Worm (Caenorhabditis elegans) whole organism, late embryonic: ENCODE measurements around the gene F22E5.23.

Experiments used
- C38D4.7 ChIP-seq: fragments of 200-800 bp; sonication (Bioruptor generic); optimal IDR thresholded peaks from 2 replicates; lab custom pipeline; 2018; ENCODE audit warnings: mild to moderate bottlenecking, missing genetic modification characterization, moderate library complexity, missing compliant biosample characterization
- F13H6.1 ChIP-seq: sonication (generic microtip); optimal IDR thresholded peaks from 2 replicates; lab custom pipeline; 2016; ENCODE audit warnings: missing genetic modification characterization, missing compliant biosample characterization
- K02D7.2 ChIP-seq: sonication (generic microtip); optimal IDR thresholded peaks from 2 replicates; lab custom pipeline; 2017; ENCODE audit warnings: mild to moderate bottlenecking, missing genetic modification characterization, missing compliant biosample characterization
- K09A11.1 ChIP-seq: sonication (generic microtip); optimal IDR thresholded peaks from 2 replicates; lab custom pipeline; 2017; ENCODE audit warnings: antibody characterized with exemption, mild to moderate bottlenecking, missing genetic modification characterization, missing compliant biosample characterization; ENCODE audit not compliant: insufficient read depth
- Y22D7AL.16 ChIP-seq: sonication (generic microtip); optimal IDR thresholded peaks from 2 replicates; lab custom pipeline; 2016; ENCODE audit warnings: missing genetic modification characterization, missing compliant biosample characterization
- ahr-1 ChIP-seq: sonication (generic microtip); optimal IDR thresholded peaks from 2 replicates; lab custom pipeline; 2016; ENCODE audit warnings: missing genetic modification characterization, missing compliant biosample characterization
- ama-1 ChIP-seq: fragments of 150-350 bp; optimal IDR thresholded peaks from 2 replicates; lab custom pipeline; 2014
- ceh-19 ChIP-seq: fragments of 200-800 bp; sonication (Bioruptor generic); optimal IDR thresholded peaks from 2 replicates; lab custom pipeline; 2018; ENCODE audit warnings: mild to moderate bottlenecking, missing genetic modification characterization, missing compliant biosample characterization
- ceh-30 ChIP-seq: fragments of 150-350 bp; optimal IDR thresholded peaks from 2 replicates; lab custom pipeline; 2014; ENCODE audit warnings: missing biosample characterization, missing genetic modification characterization
- ceh-34 ChIP-seq: sonication (generic microtip); optimal IDR thresholded peaks from 2 replicates; lab custom pipeline; 2016; ENCODE audit warnings: mild to moderate bottlenecking, missing genetic modification characterization, missing compliant biosample characterization
- ceh-9 ChIP-seq: sonication (generic microtip); optimal IDR thresholded peaks from 2 replicates; lab custom pipeline; 2016; ENCODE audit warnings: mild to moderate bottlenecking, missing genetic modification characterization, inconsistent platforms, missing compliant biosample characterization
- che-1 ChIP-seq: sonication (generic microtip); optimal IDR thresholded peaks from 2 replicates; lab custom pipeline; 2016; ENCODE audit warnings: mild to moderate bottlenecking, missing genetic modification characterization, missing compliant biosample characterization
- elt-2 ChIP-seq: sonication (generic microtip); optimal IDR thresholded peaks from 2 replicates; lab custom pipeline; 2016; ENCODE audit warnings: missing genetic modification reagents, missing genetic modification characterization, missing compliant biosample characterization
- elt-4 ChIP-seq: sonication (generic microtip); optimal IDR thresholded peaks from 2 replicates; lab custom pipeline; 2016; ENCODE audit warnings: missing genetic modification characterization, missing compliant biosample characterization
- eyg-1 ChIP-seq: sonication (generic microtip); optimal IDR thresholded peaks from 2 replicates; lab custom pipeline; 2016; ENCODE audit warnings: missing genotype, missing genetic modification characterization, missing compliant biosample characterization
- fkh-10 ChIP-seq: fragments of 150-350 bp; optimal IDR thresholded peaks from 2 replicates; lab custom pipeline; 2014; ENCODE audit warnings: missing biosample characterization, missing genetic modification reagents, missing genetic modification characterization
- fkh-6 ChIP-seq: sonication (generic microtip); optimal IDR thresholded peaks from 2 replicates; lab custom pipeline; 2016; ENCODE audit warnings: missing genetic modification characterization, missing compliant biosample characterization
- hlh-15 ChIP-seq: sonication (generic microtip); optimal IDR thresholded peaks from 2 replicates; lab custom pipeline; 2016; ENCODE audit warnings: missing genetic modification characterization, missing compliant biosample characterization
- hlh-30 ChIP-seq: sonication (generic microtip); optimal IDR thresholded peaks from 2 replicates; lab custom pipeline; 2017; ENCODE audit warnings: antibody characterized with exemption, missing genetic modification characterization, missing compliant biosample characterization; ENCODE audit not compliant: insufficient read depth
- hlh-6 ChIP-seq: sonication (generic microtip); optimal IDR thresholded peaks from 2 replicates; lab custom pipeline; 2016; ENCODE audit warnings: missing genotype, missing genetic modification characterization, missing compliant biosample characterization
- hlh-8 ChIP-seq: sonication (generic microtip); optimal IDR thresholded peaks from 2 replicates; lab custom pipeline; 2016; ENCODE audit warnings: missing genotype, missing genetic modification characterization, missing compliant biosample characterization
- lim-6 ChIP-seq: sonication (generic microtip); optimal IDR thresholded peaks from 2 replicates; lab custom pipeline; 2016; ENCODE audit warnings: missing genetic modification characterization, missing compliant biosample characterization
- nhr-11 ChIP-seq: fragments of 150-350 bp; optimal IDR thresholded peaks from 2 replicates; lab custom pipeline; 2014; ENCODE audit warnings: missing biosample characterization, missing genetic modification characterization
- odd-2 ChIP-seq: sonication (generic microtip); optimal IDR thresholded peaks from 2 replicates; lab custom pipeline; 2017; ENCODE audit warnings: antibody characterized with exemption, mild to moderate bottlenecking, missing genetic modification characterization, missing compliant biosample characterization
- pax-1 ChIP-seq: fragments of 150-350 bp; optimal IDR thresholded peaks from 2 replicates; lab custom pipeline; 2014; ENCODE audit warnings: missing biosample characterization, missing genetic modification characterization
- pha-4 ChIP-seq: fragments of 150-350 bp; optimal IDR thresholded peaks from 2 replicates; lab custom pipeline; 2018; ENCODE audit warnings: missing biosample characterization, missing genetic modification reagents, missing genetic modification characterization
- pqm-1 ChIP-seq: sonication (generic microtip); optimal IDR thresholded peaks from 2 replicates; lab custom pipeline; 2016; ENCODE audit warnings: missing genetic modification characterization, missing compliant biosample characterization
- ref-2 ChIP-seq: sonication (generic microtip); optimal IDR thresholded peaks from 2 replicates; lab custom pipeline; 2016; ENCODE audit warnings: missing genetic modification characterization, missing compliant biosample characterization
- rnt-1 ChIP-seq: sonication (generic microtip); optimal IDR thresholded peaks from 2 replicates; lab custom pipeline; 2016; ENCODE audit warnings: missing genetic modification characterization, missing compliant biosample characterization
- sox-2 ChIP-seq: fragments of 200-800 bp; sonication (Bioruptor generic); IDR thresholded peaks from 2 replicates; pipeline ENCODE4 v1.3.6; 2022; ENCODE audit warnings: missing genetic modification reagents, missing genetic modification characterization, missing compliant biosample characterization
- sox-4 ChIP-seq: sonication (generic microtip); optimal IDR thresholded peaks from 2 replicates; lab custom pipeline; 2017; ENCODE audit warnings: mild to moderate bottlenecking, missing genetic modification characterization, inconsistent platforms, missing compliant biosample characterization
- syd-9 ChIP-seq: sonication (generic microtip); optimal IDR thresholded peaks from 2 replicates; lab custom pipeline; 2016; ENCODE audit warnings: mild to moderate bottlenecking, missing genetic modification characterization, moderate library complexity, missing compliant biosample characterization
- tbx-2 ChIP-seq: sonication (generic microtip); optimal IDR thresholded peaks from 2 replicates; lab custom pipeline; 2016; ENCODE audit warnings: missing genetic modification characterization, missing compliant biosample characterization
- ttx-3 ChIP-seq: sonication (generic microtip); optimal IDR thresholded peaks from 2 replicates; lab custom pipeline; 2016; ENCODE audit warnings: missing genetic modification reagents, missing genetic modification characterization, missing compliant biosample characterization
- unc-42 ChIP-seq: sonication (generic microtip); optimal IDR thresholded peaks from 2 replicates; lab custom pipeline; 2016; ENCODE audit warnings: missing genotype, missing genetic modification characterization, missing compliant biosample characterization
- unc-55 ChIP-seq: sonication (generic microtip); optimal IDR thresholded peaks from 2 replicates; lab custom pipeline; 2017; ENCODE audit warnings: missing biosample characterization, missing genetic modification reagents, missing genetic modification characterization
- zip-5 ChIP-seq: sonication (generic microtip); optimal IDR thresholded peaks from 2 replicates; lab custom pipeline; 2016; ENCODE audit warnings: missing genetic modification characterization, missing compliant biosample characterization

F22E5.23 gene

DNA sequence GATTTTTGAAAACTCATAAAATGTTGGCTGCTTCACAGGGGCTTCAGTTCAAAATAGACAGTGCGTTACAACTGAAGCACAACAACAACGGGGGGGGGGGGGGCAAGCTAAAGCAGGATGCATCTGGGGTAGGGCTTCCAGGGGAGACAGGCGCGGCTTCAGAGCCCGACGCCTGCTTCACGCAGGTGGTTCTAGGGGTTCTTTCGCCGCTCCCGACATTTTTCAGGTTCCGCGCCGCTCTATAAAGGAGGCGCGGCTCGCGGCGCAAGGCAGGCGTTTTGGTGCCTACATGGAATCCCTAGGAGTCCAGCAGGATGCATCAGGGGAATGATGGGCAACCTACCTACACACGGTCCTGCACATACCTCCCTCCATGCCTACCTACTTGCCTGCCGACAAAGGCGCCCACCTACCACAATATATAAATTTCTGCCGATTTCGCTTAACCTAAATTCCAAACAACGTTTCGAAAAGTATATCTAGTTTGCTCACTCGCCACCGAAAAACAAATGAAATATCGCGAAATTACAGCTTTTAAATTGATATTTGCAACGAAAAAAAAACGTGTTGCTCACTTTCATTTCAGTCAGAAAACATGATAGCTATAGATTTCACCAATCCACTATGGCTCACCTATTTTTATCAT lies 13.8 kb upstream of the F22E5.23 start, which contains the start of gene sri-71:
Gene sri-71 (plus strand): TSS at position 596 of the 646 bp plus-strand sequence.
- TF ChIP-seq che-1 (tag; lab: Kevin White, UChicago) = no peak
- TF ChIP-seq sox-2 (GFP tag; lab: Robert Waterston, UW) = no peak
- TF ChIP-seq ceh-30 (tag; lab: Kevin White, UChicago) = no peak
- TF ChIP-seq elt-4 (tag; lab: Kevin White, UChicago) = no peak
- no peak for TF ChIP-seq hlh-8 (tag; lab: Kevin White, UChicago)
- no peak for TF ChIP-seq unc-55
- no peak for TF ChIP-seq ceh-9 (tag; lab: Kevin White, UChicago)
- TF ChIP-seq elt-2 = no peak
- no peak for TF ChIP-seq pqm-1 (tag; lab: Kevin White, UChicago)
- TF ChIP-seq ref-2 (tag; lab: Kevin White, UChicago) = no peak

ce11 chrII:2628401-2628800 lies 12.7 kb upstream of the F22E5.23 start:
- TF ChIP-seq Y22D7AL.16 (no peak), odd-2 (tag; lab: Kevin White, UChicago) (no peak), hlh-30 (tag; lab: Kevin White, UChicago) (no peak), F13H6.1 (tag; lab: Kevin White, UChicago) (no peak), eyg-1 (tag; lab: Kevin White, UChicago) (no peak), elt-2 (no peak), ceh-9 (tag; lab: Kevin White, UChicago) (no peak), zip-5 (no peak), ceh-30 (tag; lab: Kevin White, UChicago) (no peak), ceh-19 (no peak), K09A11.1 (tag; lab: Kevin White, UChicago) (no peak), pha-4 (no peak), ttx-3 (tag; lab: Kevin White, UChicago) (no peak), sox-4 (tag; lab: Kevin White, UChicago) (no peak), elt-4 (tag; lab: Kevin White, UChicago) (no peak)

DNA sequence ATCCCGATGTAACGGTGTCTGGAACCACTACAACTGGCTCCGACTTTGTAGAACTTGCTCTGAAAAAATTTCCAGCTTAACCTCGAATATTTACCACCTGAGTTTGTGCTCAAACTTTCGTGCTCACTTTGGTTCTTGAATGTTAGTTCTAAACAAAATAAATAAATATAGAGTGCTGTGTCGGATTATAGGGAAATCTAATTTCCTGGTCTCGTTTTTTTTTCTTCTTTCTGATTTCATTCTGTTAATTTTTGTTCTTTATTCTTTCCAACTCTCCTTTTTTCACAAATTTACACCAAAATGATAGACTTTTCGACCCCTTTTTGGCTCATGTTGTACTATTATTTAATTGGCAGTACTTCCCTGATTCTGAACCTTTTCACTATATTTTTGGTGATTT lies 11.8 kb upstream of the F22E5.23 start, which contains the start of gene sri-37:
Gene sri-37 (plus strand): TSS at position 301 of the 400 bp plus-strand sequence.
- TF ChIP-seq hlh-15 (tag; lab: Kevin White, UChicago) = no peak
- no peak for TF ChIP-seq K09A11.1 (tag; lab: Kevin White, UChicago)
- no peak for TF ChIP-seq fkh-10
- no peak for TF ChIP-seq ceh-19

DNA sequence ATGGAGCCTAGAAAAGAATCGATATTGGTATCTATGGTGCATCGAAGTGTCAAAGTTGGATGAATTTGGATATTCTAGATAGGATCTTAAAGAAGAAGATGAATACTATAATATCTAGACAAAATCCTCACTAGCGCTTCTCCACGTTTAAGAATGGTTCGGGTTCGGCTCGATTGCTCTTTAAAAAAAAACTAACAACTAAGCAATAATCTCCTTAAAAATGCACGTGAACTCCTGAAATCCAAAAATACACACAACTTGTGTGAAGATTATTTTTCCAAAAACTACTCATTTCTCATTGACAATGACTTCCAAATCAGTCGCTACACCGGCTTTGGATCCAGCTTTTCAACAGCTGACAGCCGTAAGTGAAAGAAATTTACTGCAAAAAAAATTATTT lies 9.9 kb upstream of the F22E5.23 start, which contains the start of gene D2062.1:
Gene D2062.1 (plus strand): TSS at position 301 of the 400 bp plus-strand sequence.
- no peak for TF ChIP-seq rnt-1 (tag; lab: Kevin White, UChicago)
- TF ChIP-seq lim-6 = no peak
- TF ChIP-seq ahr-1 (tag; lab: Kevin White, UChicago) = no peak
- TF ChIP-seq unc-42 (tag; lab: Kevin White, UChicago) = no peak
- TF ChIP-seq K09A11.1 (tag; lab: Kevin White, UChicago) = no peak
- TF ChIP-seq pax-1 (tag; lab: Kevin White, UChicago) = no peak
- no peak for TF ChIP-seq F13H6.1 (tag; lab: Kevin White, UChicago)
- no peak for TF ChIP-seq C38D4.7
- TF ChIP-seq ceh-34 (tag; lab: Kevin White, UChicago) = no peak
- no peak for TF ChIP-seq sox-4 (tag; lab: Kevin White, UChicago)
- no peak for TF ChIP-seq ceh-9 (tag; lab: Kevin White, UChicago)
- no peak for TF ChIP-seq fkh-6 (tag; lab: Kevin White, UChicago)
- TF ChIP-seq tbx-2 (tag; lab: Kevin White, UChicago) = no peak
- TF ChIP-seq nhr-11 (tag; lab: Kevin White, UChicago) = no peak
- TF ChIP-seq elt-2 = no peak
- no peak for TF ChIP-seq syd-9 (tag; lab: Kevin White, UChicago)
- no peak for TF ChIP-seq ama-1 (lab: Kevin White, UChicago)
- no peak for TF ChIP-seq K02D7.2
- no peak for TF ChIP-seq hlh-6 (tag; lab: Kevin White, UChicago)
- no peak for TF ChIP-seq unc-55
- TF ChIP-seq, all 69 proteins: peak for 0
